Fruit fly (Drosophila melanogaster) whole organism, wandering third instar larva: ENCODE results near the gene Dronc.
A peak's percentile ranks its signal among the peaks of the same experiment; 100 is the strongest.

ENCODE experiments used
- Abd-B ChIP-seq: fragments of >200 bp; optimal IDR thresholded peaks from 2 replicates; lab custom pipeline; 2017; ENCODE audit warnings: missing biosample characterization, missing genetic modification characterization
- CG9705 ChIP-seq: fragments of 200-800 bp; sonication (Bioruptor generic); optimal IDR thresholded peaks from 2 replicates; lab custom pipeline; 2018; ENCODE audit warnings: missing biosample characterization, mild to moderate bottlenecking, missing genetic modification characterization
- CrebA ChIP-seq: fragments of 200-800 bp; sonication (Bioruptor generic); optimal IDR thresholded peaks from 2 replicates; lab custom pipeline; 2016; ENCODE audit warnings: missing biosample characterization, mild to moderate bottlenecking, missing genetic modification characterization, borderline replicate concordance
- Dfd ChIP-seq: fragments of >200 bp; optimal IDR thresholded peaks from 2 replicates; lab custom pipeline; 2017; ENCODE audit warnings: missing biosample characterization, missing genetic modification characterization
- Dif ChIP-seq: fragments of 200-275, 200-300 bp; sonication (Bioruptor generic); optimal IDR thresholded peaks from 2 replicates; lab custom pipeline; 2018; ENCODE audit warnings: missing biosample characterization, missing genetic modification characterization; ENCODE audit not compliant: partially characterized antibody
- GATAd ChIP-seq: sonication (Bioruptor generic); optimal IDR thresholded peaks from 2 replicates; lab custom pipeline; 2016; ENCODE audit warnings: missing biosample characterization, missing genetic modification characterization
- HLH106 ChIP-seq: fragments of 200-800 bp; optimal IDR thresholded peaks from 3 replicates; lab custom pipeline; 2019; ENCODE audit warnings: missing biosample characterization, mild to moderate bottlenecking, missing genetic modification characterization, moderate library complexity
- Hnf4 ChIP-seq: fragments of 200-800 bp; sonication (Bioruptor generic); optimal IDR thresholded peaks from 2 replicates; lab custom pipeline; 2016; ENCODE audit warnings: missing biosample characterization, mild to moderate bottlenecking, missing genetic modification characterization
- Hr78 ChIP-seq: fragments of >200 bp; optimal IDR thresholded peaks from 2 replicates; lab custom pipeline; 2017; ENCODE audit warnings: missing biosample characterization, missing genetic modification characterization
- Hr83 ChIP-seq: fragments of 200-300 bp; sonication (Bioruptor generic); optimal IDR thresholded peaks from 2 replicates; lab custom pipeline; 2016; ENCODE audit warnings: missing biosample characterization, mild to moderate bottlenecking, missing genetic modification characterization, moderate library complexity; ENCODE audit not compliant: poor library complexity, severe bottlenecking
- Jra ChIP-seq: sonication (Bioruptor generic); optimal IDR thresholded peaks from 2 replicates; lab custom pipeline; 2016; ENCODE audit warnings: missing biosample characterization, missing genetic modification characterization
- Mio ChIP-seq: sonication (Bioruptor generic); optimal IDR thresholded peaks from 2 replicates; lab custom pipeline; 2016; ENCODE audit warnings: missing biosample characterization, missing genetic modification characterization
- Myc ChIP-seq: fragments of >200 bp; optimal IDR thresholded peaks from 2 replicates; lab custom pipeline; 2017
- N ChIP-seq: fragments of >200 bp; optimal IDR thresholded peaks from 2 replicates; lab custom pipeline; 2018; ENCODE audit warnings: missing biosample characterization, missing external identifiers, missing genetic modification characterization
- OdsH ChIP-seq: fragments of 200-800 bp; sonication (Bioruptor generic); optimal IDR thresholded peaks from 2 replicates; lab custom pipeline; 2016; ENCODE audit warnings: missing biosample characterization, mild to moderate bottlenecking, missing genetic modification characterization
- Rel ChIP-seq, 2 experiments: fragments of 200-800 bp; sonication (Bioruptor generic) in 1 of 2; optimal IDR thresholded peaks; 2 replicates in 1 of 2; 3 replicates in 1 of 2; lab custom pipeline; 2016 to 2019; ENCODE audit warnings: mild to moderate bottlenecking in 2 of 2, missing biosample characterization in 2 of 2, missing genetic modification characterization in 2 of 2, moderate library complexity in 1 of 2
- Sp1 ChIP-seq: fragments of 200-800 bp; sonication (Bioruptor generic); optimal IDR thresholded peaks from 3 replicates; lab custom pipeline; 2019; ENCODE audit warnings: missing biosample characterization, mild to moderate bottlenecking, missing genetic modification characterization, moderate library complexity
- Vsx2 ChIP-seq: fragments of 200-300, 225-300 bp; sonication (Bioruptor generic); optimal IDR thresholded peaks from 2 replicates; lab custom pipeline; 2018; ENCODE audit warnings: missing biosample characterization, missing genetic modification characterization; ENCODE audit not compliant: partially characterized antibody
- br ChIP-seq: fragments of 200-800 bp; sonication (Bioruptor generic); optimal IDR thresholded peaks from 2 replicates; lab custom pipeline; 2016; ENCODE audit warnings: missing biosample characterization, missing genetic modification characterization
- brk ChIP-seq: fragments of 200-800 bp; sonication (Bioruptor generic); optimal IDR thresholded peaks from 2 replicates; lab custom pipeline; 2016; ENCODE audit warnings: missing biosample characterization, mild to moderate bottlenecking, missing genetic modification characterization
- dl ChIP-seq, 2 experiments: fragments of 175-275, 200-275 bp in 1 of 2; fragments of 200-275 bp in 1 of 2; sonication (Bioruptor generic); optimal IDR thresholded peaks; lab custom pipeline; 2018; ENCODE audit warnings: mild to moderate bottlenecking in 2 of 2, missing biosample characterization in 2 of 2, missing genetic modification characterization in 2 of 2, moderate library complexity in 2 of 2; ENCODE audit not compliant: partially characterized antibody in 2 of 2, insufficient read depth in 1 of 2
- dmrt93B ChIP-seq: fragments of 200-800 bp; sonication (Bioruptor generic); optimal IDR thresholded peaks from 2 replicates; lab custom pipeline; 2018; ENCODE audit warnings: missing biosample characterization, mild to moderate bottlenecking, missing genetic modification characterization
- dsf ChIP-seq: sonication (Bioruptor generic); optimal IDR thresholded peaks from 2 replicates; lab custom pipeline; 2016; ENCODE audit warnings: missing biosample characterization, missing genetic modification characterization, borderline replicate concordance
- ey ChIP-seq: fragments of 200-800 bp; sonication (Bioruptor generic); optimal IDR thresholded peaks from 2 replicates; lab custom pipeline; 2016; ENCODE audit warnings: missing biosample characterization, missing genetic modification characterization
- foxo ChIP-seq, 2 experiments: fragments of 200-800 bp; sonication (Bioruptor generic); optimal IDR thresholded peaks; 2 replicates in 1 of 2; 3 replicates in 1 of 2; lab custom pipeline; 2016 to 2017; ENCODE audit warnings: missing biosample characterization in 2 of 2, missing genetic modification characterization in 2 of 2
- fru ChIP-seq: fragments of 200-800 bp; sonication (Bioruptor generic); optimal IDR thresholded peaks from 3 replicates; lab custom pipeline; 2016; ENCODE audit warnings: missing biosample characterization, mild to moderate bottlenecking, missing genetic modification characterization
- h ChIP-seq: fragments of 200-800 bp; sonication (Bioruptor generic); optimal IDR thresholded peaks from 3 replicates; lab custom pipeline; 2016; ENCODE audit warnings: missing biosample characterization, mild to moderate bottlenecking, missing genetic modification characterization
- jim ChIP-seq: fragments of 175-275, 200-325 bp; sonication (Bioruptor generic); optimal IDR thresholded peaks from 2 replicates; lab custom pipeline; 2016; ENCODE audit warnings: missing biosample characterization, mild to moderate bottlenecking, missing genetic modification characterization
- lola ChIP-seq: fragments of >200 bp; optimal IDR thresholded peaks from 2 replicates; lab custom pipeline; 2017; ENCODE audit warnings: missing biosample characterization, missing genetic modification characterization
- pan ChIP-seq: fragments of >200 bp; optimal IDR thresholded peaks from 2 replicates; lab custom pipeline; 2017
- psq ChIP-seq: fragments of 200-800 bp; sonication (Bioruptor generic); optimal IDR thresholded peaks from 3 replicates; lab custom pipeline; 2017; ENCODE audit warnings: missing biosample characterization, mild to moderate bottlenecking, missing genetic modification characterization, moderate library complexity
- rgr ChIP-seq: fragments of 200-800 bp; sonication (Bioruptor generic); optimal IDR thresholded peaks from 3 replicates; lab custom pipeline; 2016; ENCODE audit warnings: missing biosample characterization, mild to moderate bottlenecking, missing genetic modification characterization
- sage ChIP-seq: fragments of 200-800 bp; sonication (Bioruptor generic); optimal IDR thresholded peaks from 2 replicates; lab custom pipeline; 2016; ENCODE audit warnings: missing biosample characterization, mild to moderate bottlenecking, missing genetic modification characterization
- sv ChIP-seq: fragments of 200-800 bp; sonication (Bioruptor generic); optimal IDR thresholded peaks from 3 replicates; lab custom pipeline; 2016; ENCODE audit warnings: missing biosample characterization, missing genetic modification characterization
- tai ChIP-seq: sonication (Bioruptor generic); optimal IDR thresholded peaks from 2 replicates; lab custom pipeline; 2016; ENCODE audit warnings: missing biosample characterization, missing genetic modification characterization
- usp ChIP-seq: fragments of >200 bp; optimal IDR thresholded peaks from 2 replicates; lab custom pipeline; 2017; ENCODE audit warnings: missing biosample characterization, missing genetic modification characterization
- woc ChIP-seq: sonication (Bioruptor generic); optimal IDR thresholded peaks from 2 replicates; lab custom pipeline; 2016; ENCODE audit warnings: missing biosample characterization, mild to moderate bottlenecking, missing genetic modification characterization

Gene Dronc

DNA sequence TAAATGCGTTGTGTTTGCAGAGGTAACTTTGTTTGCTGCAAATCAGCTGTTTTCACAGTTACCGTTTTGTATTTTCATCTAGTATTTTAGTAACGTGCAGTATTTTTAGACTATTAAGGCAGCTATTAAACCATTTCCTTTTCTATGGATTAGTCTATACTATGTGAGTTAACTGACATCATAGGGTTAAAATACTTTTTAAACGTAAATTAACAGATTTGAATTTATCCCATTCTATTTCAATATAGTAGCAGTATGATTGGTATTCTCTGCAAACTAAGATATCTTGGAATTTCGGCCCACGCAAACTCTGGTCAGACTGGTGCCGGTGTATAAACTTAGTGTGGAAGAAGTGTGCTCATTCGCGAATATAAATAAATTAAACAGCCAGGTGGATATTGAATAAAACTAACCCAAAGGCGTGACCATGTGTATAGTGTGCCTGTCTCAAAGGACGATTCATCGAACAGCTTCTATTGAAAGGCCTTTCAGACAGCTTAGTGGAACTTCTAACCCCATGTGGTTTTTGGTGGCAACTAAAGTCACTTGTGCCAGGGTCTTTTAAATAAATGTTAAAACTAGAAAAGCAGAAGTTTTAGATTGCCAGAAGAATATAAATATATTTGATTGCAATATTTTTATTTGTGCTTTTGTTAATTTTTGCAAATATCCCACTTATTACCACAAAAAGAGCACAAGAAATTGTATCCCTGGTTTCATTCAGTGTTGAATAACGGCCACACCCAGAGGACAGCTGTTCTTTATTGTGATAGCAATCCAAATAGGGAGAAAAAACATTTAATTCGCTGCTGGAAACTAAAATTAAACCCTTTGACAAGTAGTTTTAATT, 4.0 kb downstream of the Dronc start, which contains the start of the genes CG6674, CG42455 and vnc:
Gene CG6674, minus strand, starts transcription at position 48 of the 850 bp plus-strand sequence.
Gene CG42455, plus strand, starts transcription at position 306 of the 850 bp plus-strand sequence.
Gene vnc, plus strand, starts transcription at position 306 of the 850 bp plus-strand sequence.
- TF ChIP-seq CrebA (GFP tag; lab: Kevin White, UChicago) (no peak), lola (GFP tag; lab: Kevin White, UChicago) (no peak), h (GFP tag; lab: Kevin White, UChicago) (peak; percentile 41), dl (GFP tag; optimal IDR thresholded peaks at IDR 0.05; lab: Kevin White, UChicago; ENCODE audit: insufficient read depth in 1 of 2, partially characterized antibody in 2 of 2) (no peak), sv (GFP tag; lab: Kevin White, UChicago) (peak; percentile 4), Dfd (no peak), ey (GFP tag; lab: Kevin White, UChicago) (peak; percentile 11), Abd-B (GFP tag; lab: Kevin White, UChicago) (no peak), foxo (GFP tag; optimal IDR thresholded peaks at IDR 0.05; lab: Kevin White, UChicago) (peak in 1 of 2 experiments; percentile 48), Hr78 (GFP tag; lab: Kevin White, UChicago) (no peak), dmrt93B (GFP tag; lab: Kevin White, UChicago) (peak; percentile 9), tai (peak; percentile 34), HLH106 (tag; lab: Kevin White, UChicago) (peak; percentile 28), br (GFP tag; lab: Kevin White, UChicago) (no peak), Rel (GFP tag; optimal IDR thresholded peaks at IDR 0.05; lab: Kevin White, UChicago) (no peak), Rel (tag; optimal IDR thresholded peaks at IDR 0.05; lab: Kevin White, UChicago) (peak; percentile 38), sage (GFP tag; lab: Kevin White, UChicago) (no peak), OdsH (GFP tag; lab: Kevin White, UChicago) (peak; percentile 35), GATAd (GFP tag; lab: Kevin White, UChicago) (no peak), Myc (peak; percentile 43), Hr83 (peak; percentile 42), rgr (GFP tag; lab: Kevin White, UChicago) (peak; percentile 49), CG9705 (peak; percentile 9), pan (lab: Kevin White, UChicago) (no peak), usp (GFP tag; lab: Kevin White, UChicago) (no peak), Jra (GFP tag; lab: Kevin White, UChicago) (peak; percentile 1), Sp1 (no peak), woc (no peak), Mio (GFP tag; lab: Kevin White, UChicago) (no peak), dsf (peak; percentile 18), Hnf4 (GFP tag; lab: Kevin White, UChicago) (peak; percentile 50), brk (GFP tag; lab: Kevin White, UChicago) (peak; percentile 19), N (GFP tag; lab: Kevin White, UChicago) (no peak), fru (peak; percentile 42), Vsx2 (GFP tag; lab: Kevin White, UChicago) (no peak), jim (GFP tag; lab: Kevin White, UChicago) (no peak), psq (GFP tag; lab: Kevin White, UChicago) (peak; percentile 21), Dif (no peak)

DNA sequence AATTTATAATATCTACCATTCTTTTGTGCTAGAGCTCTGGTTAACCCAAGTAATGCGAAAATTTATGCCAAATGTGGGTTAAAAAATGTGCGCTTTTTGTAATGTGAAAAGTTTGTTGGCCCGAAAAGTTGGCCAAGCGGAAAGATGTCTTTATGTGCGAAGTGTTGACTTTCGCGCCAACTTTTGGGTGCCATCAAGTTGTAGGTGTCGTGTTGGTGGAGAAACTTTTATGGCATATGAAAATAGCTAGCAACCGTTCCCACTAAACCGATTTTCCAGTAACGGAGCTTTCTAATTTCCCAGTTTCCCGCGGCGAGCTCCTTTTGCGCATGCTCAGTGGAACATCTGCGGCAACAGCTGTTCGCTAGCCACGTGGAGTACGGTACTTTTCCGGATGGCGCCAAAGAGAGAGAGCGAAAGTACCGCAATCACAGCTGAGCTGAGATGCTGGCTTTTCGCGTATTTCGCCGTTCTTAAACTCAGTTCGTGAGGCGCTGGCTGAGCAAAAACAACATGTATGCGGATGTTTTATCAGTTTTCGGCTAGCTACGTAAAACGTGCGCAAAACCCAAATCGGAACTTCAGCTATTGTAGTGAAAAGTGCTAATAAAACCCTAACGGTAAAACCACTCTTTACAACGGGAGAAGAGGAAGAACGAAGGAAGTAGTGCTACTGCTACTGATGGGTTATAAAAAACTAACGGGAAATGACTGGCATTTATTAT, 6.1 kb downstream of the Dronc start, which contains the start of gene dpr6:
Gene dpr6, plus strand, starts transcription at position 480 of the 725 bp plus-strand sequence.
- TF ChIP-seq Rel (GFP tag; optimal IDR thresholded peaks at IDR 0.05; lab: Kevin White, UChicago), result no peak
- peak; percentile 49 for TF ChIP-seq Rel (tag; optimal IDR thresholded peaks at IDR 0.05; lab: Kevin White, UChicago)
- TF ChIP-seq CrebA (GFP tag; lab: Kevin White, UChicago), result no peak
- TF ChIP-seq, all 38 proteins: peak for 1
